Fruit fly (Drosophila melanogaster): ENCODE data around the gene rsh.

rsh gene

DNA sequence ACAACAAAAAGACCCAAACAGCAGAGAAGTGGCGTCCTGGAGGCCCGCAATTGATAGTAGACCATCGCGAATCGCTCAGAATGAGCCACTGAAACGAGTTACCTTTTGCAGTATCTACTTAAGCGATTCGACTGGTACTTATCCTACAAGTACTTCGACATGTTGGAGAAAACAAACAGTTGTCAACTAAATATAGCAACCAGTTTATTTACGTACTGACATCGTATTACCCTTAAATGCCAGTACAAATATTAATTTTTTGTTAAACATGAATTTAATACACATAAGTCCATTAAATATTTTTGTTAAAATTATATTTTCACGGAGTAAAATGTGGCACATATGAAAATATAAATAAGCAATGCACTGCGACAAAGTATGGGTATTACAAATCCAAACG lies 66.8 kb downstream of the rsh start, which contains the start of gene CG12715:
Gene CG12715, minus strand, starts transcription at position 101 of the 400 bp plus-strand sequence.
- TF ChIP-seq noc (tag; optimal IDR thresholded peaks at IDR 0.05), result no peak

DNA sequence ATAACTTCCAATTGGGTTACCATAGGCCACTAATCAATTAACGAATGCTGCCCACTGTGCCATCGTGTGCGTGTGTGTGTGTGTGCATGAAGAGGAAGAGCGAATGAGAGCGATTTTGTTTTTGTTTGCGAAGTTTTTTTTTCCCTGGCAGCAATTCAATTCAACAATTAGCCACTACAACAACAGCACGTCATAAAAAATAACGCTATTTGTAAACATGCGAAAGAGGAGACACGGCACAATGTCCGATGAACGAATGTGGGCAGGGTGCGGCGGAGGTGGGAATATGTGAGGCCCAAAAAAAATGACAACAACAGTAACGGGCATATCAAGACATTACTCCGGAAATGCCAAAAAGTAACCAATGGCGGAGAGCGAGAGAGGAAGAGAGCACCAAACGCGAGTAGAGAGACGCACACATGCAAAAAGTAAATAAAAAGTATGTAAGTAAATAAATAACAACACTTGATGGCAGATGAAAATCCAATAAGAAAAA lies 99.0 kb downstream of the rsh start:
- TF ChIP-seq noc (tag; optimal IDR thresholded peaks at IDR 0.05), result peak; percentile 64

DNA sequence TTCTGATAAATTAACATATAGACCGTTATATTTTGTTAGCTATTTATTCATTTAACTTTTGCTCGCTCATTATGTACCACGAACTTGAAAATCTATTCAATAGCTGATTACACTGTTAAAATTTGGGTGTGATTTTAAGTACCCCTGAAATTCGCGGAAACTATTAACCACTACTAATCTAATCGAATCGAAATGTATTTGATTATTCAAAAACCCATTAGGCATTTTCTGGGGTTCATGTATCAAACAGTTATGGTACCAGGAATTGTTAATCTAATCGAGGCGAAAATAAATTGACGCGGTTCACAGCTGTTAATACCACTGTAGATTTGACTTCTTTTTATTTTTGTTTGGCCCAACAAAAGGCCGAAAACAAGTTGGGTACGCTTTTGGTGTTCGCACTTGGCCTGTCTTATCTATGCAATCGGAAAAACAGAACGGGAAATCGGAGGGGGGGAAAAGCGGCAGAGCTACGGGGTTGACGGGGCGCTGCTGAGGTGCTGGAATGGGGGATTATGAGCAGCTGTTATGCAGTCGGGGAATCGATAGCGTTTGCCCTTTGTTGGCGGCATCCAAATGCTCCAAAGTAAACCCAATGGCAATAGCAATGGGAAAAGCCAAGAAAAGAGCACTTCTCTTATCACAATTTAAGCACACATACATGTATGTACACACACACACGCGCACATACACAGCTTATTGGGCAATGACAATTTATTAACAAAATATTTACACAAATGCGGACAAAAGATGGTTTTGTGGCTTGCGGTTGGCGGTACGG lies 99.8 kb downstream of the rsh start:
- no peak for TF ChIP-seq noc (tag; optimal IDR thresholded peaks at IDR 0.05)

- TF ChIP-seq noc (tag; optimal IDR thresholded peaks at IDR 0.05), result no peak
Measured at dm6 chrX:13089375-13089774, 101.0 kb downstream of the rsh start.

DNA sequence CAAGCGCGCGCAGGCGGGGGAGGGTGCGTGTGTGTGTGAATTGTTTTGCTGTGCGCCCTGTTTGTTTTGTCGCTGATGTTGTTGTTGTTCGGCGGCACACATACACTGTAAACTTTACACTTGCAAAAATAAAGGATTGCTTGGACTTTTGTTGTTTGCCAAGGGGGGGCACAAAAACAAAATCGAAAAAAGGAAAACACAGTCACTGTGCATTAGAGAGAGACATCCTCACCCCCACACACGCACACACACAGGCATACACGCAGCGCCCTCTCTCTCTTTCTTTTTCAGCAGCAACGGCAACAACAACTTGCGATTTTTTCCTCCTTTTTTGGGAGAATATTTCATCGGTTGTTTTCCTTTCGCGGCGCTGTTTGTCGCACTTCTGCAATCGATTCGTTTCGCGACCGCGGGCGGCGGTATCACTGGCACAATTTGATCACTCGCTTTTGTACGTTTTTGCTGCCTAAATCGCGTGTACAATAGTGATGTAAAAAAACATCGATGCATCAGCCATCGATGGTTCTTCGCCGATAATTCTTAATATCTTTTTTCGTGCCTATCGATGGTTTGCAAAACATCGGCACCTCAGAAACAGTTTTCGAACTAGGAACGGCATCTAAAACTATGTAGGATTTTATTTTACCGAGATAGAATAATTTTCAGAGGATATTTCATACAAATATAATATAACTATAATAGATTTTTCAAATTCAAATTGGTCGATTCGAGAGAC lies 101.7 kb downstream of the rsh start, which contains the start of gene hep:
Gene hep, minus strand, starts transcription at position 515 of the 736 bp plus-strand sequence.
- TF ChIP-seq noc (tag; optimal IDR thresholded peaks at IDR 0.05), result peak; percentile 29

DNA sequence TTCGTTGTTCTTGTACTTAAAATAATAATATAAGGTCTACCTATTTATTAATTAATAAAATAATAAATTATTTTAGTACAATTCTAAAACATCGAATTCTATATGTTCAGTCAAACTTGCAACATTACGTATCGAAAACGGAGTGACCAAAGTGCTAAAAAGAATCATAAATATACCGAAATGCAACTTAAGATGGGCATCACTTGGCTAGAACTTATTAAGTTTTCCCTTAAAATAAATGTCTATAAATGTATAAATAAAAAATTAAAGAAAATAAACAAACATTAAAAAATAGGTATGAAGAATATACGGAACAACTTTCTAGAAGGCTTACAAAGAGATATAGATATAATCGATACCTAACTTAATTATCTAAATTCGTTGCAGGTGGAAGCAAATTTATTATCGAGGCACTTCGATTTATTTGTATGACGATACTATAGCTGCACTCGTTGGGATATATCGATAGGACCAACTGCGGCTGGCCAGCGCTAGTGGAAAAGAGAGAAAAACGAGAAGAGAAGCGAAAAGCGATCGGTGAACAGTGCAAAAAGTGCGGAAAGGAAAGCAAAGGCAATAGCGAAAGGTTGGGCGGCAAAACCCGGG lies 102.3 kb downstream of the rsh start, which contains the start of gene lic:
Gene lic, plus strand, starts transcription at position 490 of the 606 bp plus-strand sequence.
- TF ChIP-seq noc (tag; optimal IDR thresholded peaks at IDR 0.05), result no peak

dm6 chrX:13091859-13092258 lies 103.4 kb downstream of the rsh start:
- no peak for TF ChIP-seq noc (tag; optimal IDR thresholded peaks at IDR 0.05)

DNA sequence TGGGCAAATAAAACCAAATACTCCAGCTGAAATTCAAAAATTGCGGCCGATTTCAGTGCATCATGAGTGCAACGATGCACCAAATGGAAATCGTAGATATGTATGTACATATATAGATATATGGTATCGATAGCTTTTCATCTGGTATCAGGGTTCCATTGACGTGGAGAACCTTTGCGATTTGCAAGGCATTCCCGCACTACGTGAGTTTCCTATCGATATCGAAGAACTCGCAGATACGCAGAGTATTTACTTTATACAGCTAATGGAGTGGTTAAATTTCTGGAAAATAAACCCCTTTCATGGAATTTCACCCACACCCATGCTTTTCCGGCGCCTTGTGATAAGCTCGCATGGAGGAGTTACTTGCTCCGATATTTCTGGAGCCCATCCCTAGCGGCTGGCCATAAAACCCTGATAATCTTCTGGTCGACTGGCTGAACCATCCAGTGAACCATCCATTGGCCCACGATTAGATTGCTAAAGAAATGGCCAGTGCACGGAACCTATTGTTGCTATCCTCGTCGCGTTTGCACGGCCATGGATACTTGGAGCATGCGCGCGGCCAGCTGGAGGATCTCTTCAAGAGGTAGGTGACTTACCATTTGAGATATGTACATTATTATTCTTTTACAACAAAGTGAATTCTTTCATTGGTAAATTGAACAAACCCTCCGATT lies 105.8 kb downstream of the rsh start, which contains the start of gene CG2200:
Gene CG2200, plus strand, starts transcription at position 215 of the 680 bp plus-strand sequence.
- TF ChIP-seq noc (tag; optimal IDR thresholded peaks at IDR 0.05), result peak; percentile 46

dm6 chrX:13099919-13100318 lies 111.5 kb downstream of the rsh start:
- peak; percentile 88 for TF ChIP-seq noc (tag; optimal IDR thresholded peaks at IDR 0.05)

DNA sequence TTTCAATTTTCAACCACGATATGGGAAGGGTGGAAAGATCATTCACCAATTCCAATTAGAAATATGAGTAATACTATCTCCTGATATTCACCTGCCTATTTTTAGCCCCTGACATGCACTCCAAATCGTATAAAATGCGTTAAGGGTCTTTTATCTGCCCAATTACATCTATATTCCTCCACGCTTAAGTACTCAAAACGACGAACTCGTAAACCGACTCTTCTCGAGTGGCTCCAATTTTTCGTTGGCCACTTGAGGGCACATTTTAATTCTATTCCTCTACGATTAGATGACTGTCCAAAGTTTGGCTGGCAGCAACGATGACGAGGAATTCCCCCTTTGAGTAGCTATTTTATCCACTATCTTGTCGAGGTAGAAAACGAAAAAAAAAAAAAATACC lies 113.4 kb downstream of the rsh start:
- no peak for TF ChIP-seq noc (tag; optimal IDR thresholded peaks at IDR 0.05)

dm6 chrX:13104571-13104970 lies 116.2 kb downstream of the rsh start:
- no peak for TF ChIP-seq noc (tag; optimal IDR thresholded peaks at IDR 0.05)

- no peak for TF ChIP-seq noc (tag; optimal IDR thresholded peaks at IDR 0.05)
Measured at dm6 chrX:13105220-13105619, 116.8 kb downstream of the rsh start.

dm6 chrX:13108144-13108824 lies 119.9 kb downstream of the rsh start, which contains the start of gene Fer3HCH:
Gene Fer3HCH (minus strand): TSS chrX:13108194.
- TF ChIP-seq noc (tag; optimal IDR thresholded peaks at IDR 0.05), result no peak

- peak; percentile 61 for TF ChIP-seq noc (tag; optimal IDR thresholded peaks at IDR 0.05)
Measured at dm6 chrX:13109583-13110126, 121.2 kb downstream of the rsh start.

- no peak for TF ChIP-seq noc (tag; optimal IDR thresholded peaks at IDR 0.05)
Measured at dm6 chrX:13111832-13112231, 123.4 kb downstream of the rsh start.

All from whole organism, larva.